Fruit fly (Drosophila melanogaster) whole organism, wandering third instar larva: Measurements from ENCODE around the gene LUBEL.

Source experiments
- Abd-B ChIP-seq: fragments of >200 bp; optimal IDR thresholded peaks from 2 replicates; lab custom pipeline; 2017; ENCODE audit warnings: missing biosample characterization, missing genetic modification characterization
- CG32264 ChIP-seq: fragments of 200-800 bp; sonication (Bioruptor generic); optimal IDR thresholded peaks from 2 replicates; lab custom pipeline; 2016; ENCODE audit warnings: missing biosample characterization, missing genetic modification characterization
- CrebA ChIP-seq: fragments of 200-800 bp; sonication (Bioruptor generic); optimal IDR thresholded peaks from 2 replicates; lab custom pipeline; 2016; ENCODE audit warnings: missing biosample characterization, mild to moderate bottlenecking, missing genetic modification characterization, borderline replicate concordance
- Dfd ChIP-seq: fragments of >200 bp; optimal IDR thresholded peaks from 2 replicates; lab custom pipeline; 2017; ENCODE audit warnings: missing biosample characterization, missing genetic modification characterization
- Dif ChIP-seq: fragments of 200-275, 200-300 bp; sonication (Bioruptor generic); optimal IDR thresholded peaks from 2 replicates; lab custom pipeline; 2018; ENCODE audit warnings: missing biosample characterization, missing genetic modification characterization; ENCODE audit not compliant: partially characterized antibody
- GATAd ChIP-seq: sonication (Bioruptor generic); optimal IDR thresholded peaks from 2 replicates; lab custom pipeline; 2016; ENCODE audit warnings: missing biosample characterization, missing genetic modification characterization
- Hnf4 ChIP-seq: fragments of 200-800 bp; sonication (Bioruptor generic); optimal IDR thresholded peaks from 2 replicates; lab custom pipeline; 2016; ENCODE audit warnings: missing biosample characterization, mild to moderate bottlenecking, missing genetic modification characterization
- Hr78 ChIP-seq: fragments of >200 bp; optimal IDR thresholded peaks from 2 replicates; lab custom pipeline; 2017; ENCODE audit warnings: missing biosample characterization, missing genetic modification characterization
- Hr83 ChIP-seq: fragments of 200-300 bp; sonication (Bioruptor generic); optimal IDR thresholded peaks from 2 replicates; lab custom pipeline; 2016; ENCODE audit warnings: missing biosample characterization, mild to moderate bottlenecking, missing genetic modification characterization, moderate library complexity; ENCODE audit not compliant: poor library complexity, severe bottlenecking
- Mio ChIP-seq: sonication (Bioruptor generic); optimal IDR thresholded peaks from 2 replicates; lab custom pipeline; 2016; ENCODE audit warnings: missing biosample characterization, missing genetic modification characterization
- Myc ChIP-seq: fragments of >200 bp; optimal IDR thresholded peaks from 2 replicates; lab custom pipeline; 2017
- N ChIP-seq: fragments of >200 bp; optimal IDR thresholded peaks from 2 replicates; lab custom pipeline; 2018; ENCODE audit warnings: missing biosample characterization, missing external identifiers, missing genetic modification characterization
- OdsH ChIP-seq: fragments of 200-800 bp; sonication (Bioruptor generic); optimal IDR thresholded peaks from 2 replicates; lab custom pipeline; 2016; ENCODE audit warnings: missing biosample characterization, mild to moderate bottlenecking, missing genetic modification characterization
- Rel ChIP-seq, 2 experiments: fragments of 200-800 bp; sonication (Bioruptor generic) in 1 of 2; optimal IDR thresholded peaks; 2 replicates in 1 of 2; 3 replicates in 1 of 2; lab custom pipeline; 2016 to 2019; ENCODE audit warnings: mild to moderate bottlenecking in 2 of 2, missing biosample characterization in 2 of 2, missing genetic modification characterization in 2 of 2, moderate library complexity in 1 of 2
- Sp1 ChIP-seq: fragments of 200-800 bp; sonication (Bioruptor generic); optimal IDR thresholded peaks from 3 replicates; lab custom pipeline; 2019; ENCODE audit warnings: missing biosample characterization, mild to moderate bottlenecking, missing genetic modification characterization, moderate library complexity
- Vsx2 ChIP-seq: fragments of 200-300, 225-300 bp; sonication (Bioruptor generic); optimal IDR thresholded peaks from 2 replicates; lab custom pipeline; 2018; ENCODE audit warnings: missing biosample characterization, missing genetic modification characterization; ENCODE audit not compliant: partially characterized antibody
- br ChIP-seq: fragments of 200-800 bp; sonication (Bioruptor generic); optimal IDR thresholded peaks from 2 replicates; lab custom pipeline; 2016; ENCODE audit warnings: missing biosample characterization, missing genetic modification characterization
- brk ChIP-seq: fragments of 200-800 bp; sonication (Bioruptor generic); optimal IDR thresholded peaks from 2 replicates; lab custom pipeline; 2016; ENCODE audit warnings: missing biosample characterization, mild to moderate bottlenecking, missing genetic modification characterization
- dl ChIP-seq, 2 experiments: fragments of 175-275, 200-275 bp in 1 of 2; fragments of 200-275 bp in 1 of 2; sonication (Bioruptor generic); optimal IDR thresholded peaks; lab custom pipeline; 2018; ENCODE audit warnings: mild to moderate bottlenecking in 2 of 2, missing biosample characterization in 2 of 2, missing genetic modification characterization in 2 of 2, moderate library complexity in 2 of 2; ENCODE audit not compliant: partially characterized antibody in 2 of 2, insufficient read depth in 1 of 2
- dmrt93B ChIP-seq: fragments of 200-800 bp; sonication (Bioruptor generic); optimal IDR thresholded peaks from 2 replicates; lab custom pipeline; 2018; ENCODE audit warnings: missing biosample characterization, mild to moderate bottlenecking, missing genetic modification characterization
- dsf ChIP-seq: sonication (Bioruptor generic); optimal IDR thresholded peaks from 2 replicates; lab custom pipeline; 2016; ENCODE audit warnings: missing biosample characterization, missing genetic modification characterization, borderline replicate concordance
- ey ChIP-seq: fragments of 200-800 bp; sonication (Bioruptor generic); optimal IDR thresholded peaks from 2 replicates; lab custom pipeline; 2016; ENCODE audit warnings: missing biosample characterization, missing genetic modification characterization
- foxo ChIP-seq, 2 experiments: fragments of 200-800 bp; sonication (Bioruptor generic); optimal IDR thresholded peaks; 2 replicates in 1 of 2; 3 replicates in 1 of 2; lab custom pipeline; 2016 to 2017; ENCODE audit warnings: missing biosample characterization in 2 of 2, missing genetic modification characterization in 2 of 2
- fru ChIP-seq: fragments of 200-800 bp; sonication (Bioruptor generic); optimal IDR thresholded peaks from 3 replicates; lab custom pipeline; 2016; ENCODE audit warnings: missing biosample characterization, mild to moderate bottlenecking, missing genetic modification characterization
- h ChIP-seq: fragments of 200-800 bp; sonication (Bioruptor generic); optimal IDR thresholded peaks from 3 replicates; lab custom pipeline; 2016; ENCODE audit warnings: missing biosample characterization, mild to moderate bottlenecking, missing genetic modification characterization
- psq ChIP-seq: fragments of 200-800 bp; sonication (Bioruptor generic); optimal IDR thresholded peaks from 3 replicates; lab custom pipeline; 2017; ENCODE audit warnings: missing biosample characterization, mild to moderate bottlenecking, missing genetic modification characterization, moderate library complexity
- rgr ChIP-seq: fragments of 200-800 bp; sonication (Bioruptor generic); optimal IDR thresholded peaks from 3 replicates; lab custom pipeline; 2016; ENCODE audit warnings: missing biosample characterization, mild to moderate bottlenecking, missing genetic modification characterization
- sage ChIP-seq: fragments of 200-800 bp; sonication (Bioruptor generic); optimal IDR thresholded peaks from 2 replicates; lab custom pipeline; 2016; ENCODE audit warnings: missing biosample characterization, mild to moderate bottlenecking, missing genetic modification characterization
- sv ChIP-seq: fragments of 200-800 bp; sonication (Bioruptor generic); optimal IDR thresholded peaks from 3 replicates; lab custom pipeline; 2016; ENCODE audit warnings: missing biosample characterization, missing genetic modification characterization
- tai ChIP-seq: sonication (Bioruptor generic); optimal IDR thresholded peaks from 2 replicates; lab custom pipeline; 2016; ENCODE audit warnings: missing biosample characterization, missing genetic modification characterization
- usp ChIP-seq: fragments of >200 bp; optimal IDR thresholded peaks from 2 replicates; lab custom pipeline; 2017; ENCODE audit warnings: missing biosample characterization, missing genetic modification characterization
- woc ChIP-seq: sonication (Bioruptor generic); optimal IDR thresholded peaks from 2 replicates; lab custom pipeline; 2016; ENCODE audit warnings: missing biosample characterization, mild to moderate bottlenecking, missing genetic modification characterization

LUBEL gene

DNA sequence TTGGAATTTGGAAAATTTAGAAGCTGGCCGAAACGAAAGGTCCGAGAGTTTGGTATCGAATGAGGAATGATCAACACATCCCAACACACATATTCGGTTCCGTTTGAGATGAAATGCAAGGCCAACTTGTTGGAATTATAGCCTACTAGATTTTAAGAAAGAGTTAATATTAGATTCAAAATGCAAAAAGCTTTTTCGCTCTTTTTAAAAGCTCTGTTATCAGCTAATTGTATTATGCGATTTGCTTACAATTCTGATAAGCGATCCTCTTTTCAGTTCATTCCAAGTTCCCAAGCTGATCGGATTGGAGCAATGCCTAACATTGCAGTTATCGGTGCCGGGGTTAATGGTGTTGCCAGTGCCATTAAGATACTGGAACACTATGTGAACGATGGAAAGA is 30.2 kb upstream of the LUBEL start, which contains the start of the genes CG17377 and Daao2:
CG17377 (minus strand) TSS at position 101 of the 400 bp plus-strand sequence.
Daao2 (plus strand) TSS at position 272 of the 400 bp plus-strand sequence.
- TF ChIP-seq Hnf4 (GFP tag; lab: Kevin White, UChicago): no peak
- TF ChIP-seq CrebA (GFP tag; lab: Kevin White, UChicago): no peak
- no peak for TF ChIP-seq Dif (GFP tag; lab: Kevin White, UChicago)
- TF ChIP-seq Hr78: no peak

DNA sequence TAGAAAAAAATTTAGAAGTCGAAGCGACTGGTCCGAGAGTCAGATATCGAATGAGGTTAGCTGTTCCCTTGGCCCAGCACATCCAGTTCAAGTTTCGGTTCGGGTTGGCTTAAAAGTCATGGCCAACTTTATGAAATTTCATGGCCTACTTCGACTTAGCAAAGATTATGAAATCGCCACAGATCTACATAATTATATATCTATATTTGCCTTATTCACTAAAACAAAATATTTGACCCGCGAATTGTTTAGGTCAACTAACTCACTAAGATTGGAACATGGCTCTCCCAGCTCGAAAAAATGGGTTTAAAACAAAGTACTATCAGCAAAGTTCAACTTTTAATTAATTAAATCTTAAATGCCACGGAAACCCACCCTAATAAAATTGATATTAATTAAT is 28.2 kb upstream of the LUBEL start, which contains the start of gene CG17376:
CG17376 (minus strand) TSS at position 101 of the 400 bp plus-strand sequence.
- TF ChIP-seq brk (GFP tag; lab: Kevin White, UChicago) (no peak), Dif (GFP tag; lab: Kevin White, UChicago) (no peak), Myc (no peak), Dfd (GFP tag; lab: Kevin White, UChicago) (no peak), Rel (GFP tag; optimal IDR thresholded peaks at IDR 0.05; lab: Kevin White, UChicago) (no peak), Rel (tag; optimal IDR thresholded peaks at IDR 0.05; lab: Kevin White, UChicago) (no peak), foxo (GFP tag; optimal IDR thresholded peaks at IDR 0.05; lab: Kevin White, UChicago) (no peak), N (GFP tag; lab: Kevin White, UChicago) (no peak), ey (no peak), rgr (GFP tag; lab: Kevin White, UChicago) (no peak), GATAd (GFP tag; lab: Kevin White, UChicago) (no peak), Vsx2 (GFP tag; lab: Kevin White, UChicago) (no peak), Hr83 (GFP tag; lab: Kevin White, UChicago) (no peak), dl (GFP tag; optimal IDR thresholded peaks at IDR 0.05; lab: Kevin White, UChicago; ENCODE audit: insufficient read depth in 1 of 2, partially characterized antibody in 2 of 2) (no peak), psq (GFP tag; lab: Kevin White, UChicago) (no peak), usp (GFP tag; lab: Kevin White, UChicago) (no peak), dsf (GFP tag; lab: Kevin White, UChicago) (no peak), sv (GFP tag; lab: Kevin White, UChicago) (no peak), dmrt93B (GFP tag; lab: Kevin White, UChicago) (no peak), Mio (no peak)

DNA sequence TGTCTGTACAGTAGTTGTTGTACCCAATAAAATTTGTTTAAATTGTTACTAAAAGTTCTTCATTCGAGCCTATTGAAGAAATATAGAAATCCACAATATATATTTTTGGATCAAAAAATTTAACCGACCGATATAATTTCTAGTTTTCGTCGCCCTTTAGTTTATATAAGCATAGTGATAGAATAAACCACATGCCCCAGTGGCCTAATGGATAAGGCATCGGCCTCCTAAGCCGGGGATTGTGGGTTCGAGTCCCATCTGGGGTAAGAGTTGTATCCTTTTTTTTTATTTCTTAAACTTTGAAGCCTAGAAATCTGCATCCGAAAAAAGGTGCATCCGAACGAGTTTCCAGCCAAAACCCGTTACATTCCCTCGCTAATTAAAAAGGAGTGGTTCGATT is 27.0 kb upstream of the LUBEL start:
- TF ChIP-seq tai (GFP tag; lab: Kevin White, UChicago) (no peak), usp (GFP tag; lab: Kevin White, UChicago) (no peak), CG32264 (GFP tag; lab: Kevin White, UChicago) (no peak), GATAd (GFP tag; lab: Kevin White, UChicago) (no peak), N (GFP tag; lab: Kevin White, UChicago) (no peak), Vsx2 (GFP tag; lab: Kevin White, UChicago) (no peak), fru (GFP tag; lab: Kevin White, UChicago) (no peak)

DNA sequence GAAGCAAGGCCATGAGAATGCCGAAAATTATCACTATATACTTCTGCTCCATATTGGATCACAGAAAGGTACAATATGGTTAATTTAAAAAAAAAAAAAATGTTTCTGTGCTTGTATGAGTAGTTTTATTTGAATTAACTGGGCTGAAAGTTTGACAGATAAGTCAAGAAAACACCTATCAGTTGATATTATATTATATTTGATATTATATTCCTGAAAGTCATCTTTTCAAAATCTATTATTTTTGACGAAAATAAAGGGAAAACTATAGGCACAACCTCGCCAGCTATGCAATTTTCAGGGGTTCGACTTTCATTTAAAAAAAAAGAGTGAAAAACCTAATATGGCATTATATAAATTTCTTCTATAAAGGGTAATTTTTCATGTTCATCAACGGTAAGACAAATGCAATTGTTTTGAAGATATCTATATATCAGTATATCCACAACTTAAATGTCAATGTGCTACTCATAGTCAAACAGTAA is 26.2 kb upstream of the LUBEL start, which contains the start of the genes nrv2 and CG43610:
nrv2 (minus strand) TSS at position 101 of the 485 bp plus-strand sequence.
CG43610 (plus strand) TSS at position 435 of the 485 bp plus-strand sequence.
- no peak for TF ChIP-seq GATAd (GFP tag; lab: Kevin White, UChicago)
- TF ChIP-seq woc (GFP tag; lab: Kevin White, UChicago): no peak
- TF ChIP-seq N (GFP tag; lab: Kevin White, UChicago): no peak
- TF ChIP-seq Mio: no peak
- TF ChIP-seq h (GFP tag; lab: Kevin White, UChicago): no peak
- TF ChIP-seq Rel (GFP tag; optimal IDR thresholded peaks at IDR 0.05; lab: Kevin White, UChicago): no peak
- TF ChIP-seq Rel (tag; optimal IDR thresholded peaks at IDR 0.05; lab: Kevin White, UChicago): no peak
- no peak for TF ChIP-seq dmrt93B (GFP tag; lab: Kevin White, UChicago)
- no peak for TF ChIP-seq dl (GFP tag; optimal IDR thresholded peaks at IDR 0.05; lab: Kevin White, UChicago; ENCODE audit: insufficient read depth in 1 of 2, partially characterized antibody in 2 of 2)
- TF ChIP-seq Hr78: no peak
- no peak for TF ChIP-seq br
- no peak for TF ChIP-seq CrebA (GFP tag; lab: Kevin White, UChicago)
- no peak for TF ChIP-seq sage (GFP tag; lab: Kevin White, UChicago)
- no peak for TF ChIP-seq Sp1 (GFP tag; lab: Kevin White, UChicago)
- TF ChIP-seq Abd-B (GFP tag; lab: Kevin White, UChicago): no peak
- no peak for TF ChIP-seq OdsH
